Worm (Caenorhabditis elegans): ENCODE results near the gene lmp-1.

- TF ChIP-seq egl-27 (tag; optimal IDR thresholded peaks at IDR 0.05) (no peak), ztf-11 (tag; optimal IDR thresholded peaks at IDR 0.05) (no peak), ama-1 (optimal IDR thresholded peaks at IDR 0.05) (no peak), aly-2 (tag; optimal IDR thresholded peaks at IDR 0.05) (no peak), F13H6.1 (tag; optimal IDR thresholded peaks at IDR 0.05) (no peak)
Measured at ce11 chrX:6388639-6389038, 11.2 kb upstream of the lmp-1 start.
